Worm (Caenorhabditis elegans) whole organism, young adult: ENCODE measurements around the gene K09B3.1.

Experiments used
- C06A6.2 ChIP-seq: fragments of 200-800 bp; sonication (Bioruptor generic); conservative IDR thresholded peaks from 2 replicates; pipeline ENCODE4 v1.3.6; 2022; ENCODE audit warnings: missing genetic modification characterization, missing compliant biosample characterization
- C17E4.6 ChIP-seq: fragments of 200-800 bp; sonication (Bioruptor generic); IDR thresholded peaks from 2 replicates; pipeline ENCODE4 v1.3.6; 2022; ENCODE audit warnings: missing genetic modification reagents, missing genetic modification characterization, missing compliant biosample characterization
- F10E7.11 ChIP-seq: sonication (generic microtip); optimal IDR thresholded peaks from 2 replicates; lab custom pipeline; 2017; ENCODE audit warnings: mild to moderate bottlenecking, missing genetic modification characterization, moderate library complexity, missing compliant biosample characterization
- F33H1.4 ChIP-seq: fragments of 200-800 bp; sonication (Bioruptor generic); IDR thresholded peaks from 2 replicates; pipeline ENCODE4 v1.3.6; 2022; ENCODE audit warnings: missing genetic modification reagents, missing genetic modification characterization, missing compliant biosample characterization
- F39B2.1 ChIP-seq: fragments of 200-800 bp; sonication (Bioruptor generic); IDR thresholded peaks from 2 replicates; pipeline ENCODE4 v1.3.6; 2022; ENCODE audit warnings: missing genetic modification reagents, missing genetic modification characterization, missing compliant biosample characterization
- Y79H2A.3 ChIP-seq: fragments of 200-800 bp; sonication (Bioruptor generic); conservative IDR thresholded peaks from 2 replicates; pipeline ENCODE4 v1.3.6; 2022; ENCODE audit warnings: missing genetic modification reagents, missing genetic modification characterization, missing compliant biosample characterization
- ama-1 ChIP-seq, 3 experiments: fragments of 150-350 bp in 1 of 3; sonication (generic microtip) in 2 of 3; optimal IDR thresholded peaks; 2 replicates each; lab custom pipeline; 2014 to 2018; ENCODE audit warnings: missing biosample characterization in 2 of 3, missing genetic modification characterization in 2 of 3, missing genetic modification reagents in 2 of 3
- attf-5 ChIP-seq: fragments of 200-800 bp; sonication (Bioruptor generic); optimal IDR thresholded peaks from 2 replicates; lab custom pipeline; 2018; ENCODE audit warnings: mild to moderate bottlenecking, missing genetic modification characterization, missing compliant biosample characterization
- cebp-1 ChIP-seq, 2 experiments: fragments of 200-800 bp in 1 of 2; sonication (Bioruptor generic) in 1 of 2; sonication (generic microtip) in 1 of 2; IDR thresholded peaks in 1 of 2; optimal IDR thresholded peaks in 1 of 2; 2 replicates each; pipeline versions ENCODE4 v1.3.6 to Lab custom; 2017 to 2022; ENCODE audit warnings: missing compliant biosample characterization in 2 of 2, missing genetic modification characterization in 2 of 2, mild to moderate bottlenecking in 1 of 2, missing genetic modification reagents in 1 of 2, moderate library complexity in 1 of 2
- ceh-27 ChIP-seq: fragments of 200-800 bp; sonication (Bioruptor generic); optimal IDR thresholded peaks from 2 replicates; lab custom pipeline; 2018; ENCODE audit warnings: mild to moderate bottlenecking, missing genetic modification characterization, moderate library complexity, missing compliant biosample characterization
- ceh-79 ChIP-seq: sonication (generic microtip); optimal IDR thresholded peaks from 2 replicates; lab custom pipeline; 2017; ENCODE audit warnings: mild to moderate bottlenecking, missing genetic modification characterization, missing compliant biosample characterization
- dox-1 ChIP-seq: fragments of 200-800 bp; sonication (Bioruptor generic); IDR thresholded peaks from 2 replicates; pipeline ENCODE4 v1.3.6; 2022; ENCODE audit warnings: missing genetic modification reagents, missing genetic modification characterization, missing compliant biosample characterization
- egrh-3 ChIP-seq: fragments of 200-800 bp; sonication (Bioruptor generic); IDR thresholded peaks from 2 replicates; pipeline ENCODE4 v1.3.6; 2022; ENCODE audit warnings: missing genetic modification reagents, missing genetic modification characterization, missing compliant biosample characterization
- ets-4 ChIP-seq: fragments of 200-800 bp; sonication (Bioruptor generic); optimal IDR thresholded peaks from 2 replicates; lab custom pipeline; 2018; ENCODE audit warnings: mild to moderate bottlenecking, missing genetic modification characterization, missing compliant biosample characterization
- gei-17 ChIP-seq: fragments of 200-800 bp; sonication (Bioruptor generic); optimal IDR thresholded peaks from 2 replicates; lab custom pipeline; 2018; ENCODE audit warnings: mild to moderate bottlenecking, missing genetic modification characterization, missing compliant biosample characterization
- hlh-26 ChIP-seq: fragments of 200-800 bp; sonication (Bioruptor generic); conservative IDR thresholded peaks from 2 replicates; pipeline ENCODE4 v1.3.6; 2022; ENCODE audit warnings: missing genetic modification reagents, missing genetic modification characterization, missing compliant biosample characterization
- hmg-1.2 ChIP-seq: fragments of 200-800 bp; sonication (Bioruptor generic); IDR thresholded peaks from 2 replicates; pipeline ENCODE4 v1.3.6; 2022; ENCODE audit warnings: missing genetic modification reagents, missing genetic modification characterization, missing compliant biosample characterization
- let-526 ChIP-seq: fragments of 200-800 bp; sonication (Bioruptor generic); IDR thresholded peaks from 2 replicates; pipeline ENCODE4 v1.3.6; 2022; ENCODE audit warnings: missing genetic modification reagents, missing genetic modification characterization, missing compliant biosample characterization
- let-607 ChIP-seq, 2 experiments: fragments of 200-800 bp in 1 of 2; sonication (Bioruptor generic) in 1 of 2; sonication (generic microtip) in 1 of 2; optimal IDR thresholded peaks; 2 replicates each; lab custom pipeline; 2016 to 2018; ENCODE audit warnings: mild to moderate bottlenecking in 2 of 2, missing compliant biosample characterization in 2 of 2, missing genetic modification characterization in 2 of 2, moderate library complexity in 2 of 2, missing genotype in 1 of 2
- lin-54 ChIP-seq: fragments of 200-800 bp; sonication (Bioruptor generic); optimal IDR thresholded peaks from 2 replicates; lab custom pipeline; 2018; ENCODE audit warnings: mild to moderate bottlenecking, missing genetic modification characterization, missing compliant biosample characterization
- madf-3 ChIP-seq: fragments of 200-800 bp; sonication (Bioruptor generic); IDR thresholded peaks from 2 replicates; pipeline ENCODE4 v1.3.6; 2022; ENCODE audit warnings: missing genetic modification reagents, missing genetic modification characterization, missing compliant biosample characterization
- madf-6 ChIP-seq: fragments of 200-800 bp; sonication (Bioruptor generic); IDR thresholded peaks from 2 replicates; pipeline ENCODE4 v1.3.6; 2022; ENCODE audit warnings: missing genetic modification reagents, missing genetic modification characterization, missing compliant biosample characterization
- mcd-1 ChIP-seq: fragments of 200-800 bp; sonication (Bioruptor generic); IDR thresholded peaks from 2 replicates; pipeline ENCODE4 v1.3.6; 2022; ENCODE audit warnings: missing genetic modification reagents, missing genetic modification characterization, missing compliant biosample characterization
- mxl-1 ChIP-seq: sonication (generic microtip); optimal IDR thresholded peaks from 2 replicates; lab custom pipeline; 2016; ENCODE audit warnings: missing genetic modification characterization, missing compliant biosample characterization
- nhr-179 ChIP-seq: sonication (generic microtip); optimal IDR thresholded peaks from 2 replicates; lab custom pipeline; 2016; ENCODE audit warnings: mild to moderate bottlenecking, missing genetic modification characterization, missing compliant biosample characterization
- nhr-80 ChIP-seq: sonication (generic microtip); optimal IDR thresholded peaks from 2 replicates; lab custom pipeline; 2016; ENCODE audit warnings: missing genetic modification characterization, missing compliant biosample characterization
- pbrm-1 ChIP-seq: fragments of 200-800 bp; sonication (Bioruptor generic); IDR thresholded peaks from 2 replicates; pipeline ENCODE4 v1.3.6; 2022; ENCODE audit warnings: missing genetic modification reagents, missing genetic modification characterization, missing compliant biosample characterization
- pha-4 ChIP-seq: fragments of 150-350 bp; sonication (generic microtip); optimal IDR thresholded peaks from 2 replicates; lab custom pipeline; 2014; ENCODE audit warnings: missing biosample characterization, missing genetic modification reagents, missing genetic modification characterization
- rpc-1 ChIP-seq, 2 experiments: fragments of 150-350 bp in 1 of 2; sonication (generic microtip) in 1 of 2; optimal IDR thresholded peaks; 2 replicates each; lab custom pipeline; 2014 to 2018; ENCODE audit warnings: missing biosample characterization in 1 of 2, missing genetic modification characterization in 1 of 2, missing genetic modification reagents in 1 of 2, missing genotype in 1 of 2
- sdz-38 ChIP-seq: sonication (generic microtip); optimal IDR thresholded peaks from 2 replicates; lab custom pipeline; 2016; ENCODE audit warnings: missing genotype, missing genetic modification characterization, missing compliant biosample characterization
- sea-2 ChIP-seq: fragments of 200-800 bp; sonication (Bioruptor generic); IDR thresholded peaks from 2 replicates; pipeline ENCODE4 v1.3.6; 2022; ENCODE audit warnings: missing genetic modification characterization, missing compliant biosample characterization
- snpc-1.3 ChIP-seq: sonication (generic microtip); optimal IDR thresholded peaks from 2 replicates; lab custom pipeline; 2017; ENCODE audit warnings: missing genetic modification characterization, mild to moderate bottlenecking, missing compliant biosample characterization, antibody characterized with exemption, moderate library complexity, missing genotype, missing genetic modification reagents; ENCODE audit not compliant: insufficient read depth
- snpc-3.4 ChIP-seq: sonication (generic microtip); optimal IDR thresholded peaks from 2 replicates; lab custom pipeline; 2017; ENCODE audit warnings: missing genetic modification characterization, mild to moderate bottlenecking, missing compliant biosample characterization, antibody characterized with exemption, moderate library complexity, missing genotype, missing genetic modification reagents
- sptf-2 ChIP-seq: fragments of 200-800 bp; sonication (Bioruptor generic); optimal IDR thresholded peaks from 2 replicates; lab custom pipeline; 2018; ENCODE audit warnings: mild to moderate bottlenecking, missing genetic modification characterization, missing compliant biosample characterization
- zfh-2 ChIP-seq: fragments of 200-800 bp; sonication (Bioruptor generic); conservative IDR thresholded peaks from 2 replicates; pipeline ENCODE4 v1.3.6; 2022; ENCODE audit warnings: missing genetic modification reagents, missing genetic modification characterization, missing compliant biosample characterization
- ztf-18 ChIP-seq: sonication (generic microtip); optimal IDR thresholded peaks from 2 replicates; lab custom pipeline; 2016; ENCODE audit warnings: missing genotype, mild to moderate bottlenecking, missing genetic modification characterization, missing compliant biosample characterization
- ztf-28 ChIP-seq: fragments of 200-800 bp; sonication (Bioruptor generic); IDR thresholded peaks from 2 replicates; pipeline ENCODE4 v1.3.6; 2022; ENCODE audit warnings: missing genetic modification reagents, missing genetic modification characterization, missing compliant biosample characterization
- ztf-3 ChIP-seq: fragments of 200-800 bp; sonication (Bioruptor generic); optimal IDR thresholded peaks from 2 replicates; lab custom pipeline; 2018; ENCODE audit warnings: mild to moderate bottlenecking, missing genetic modification characterization, missing compliant biosample characterization
- ztf-6 ChIP-seq: fragments of 200-800 bp; sonication (Bioruptor generic); IDR thresholded peaks from 2 replicates; pipeline ENCODE4 v1.3.6; 2022; ENCODE audit warnings: missing genetic modification reagents, missing genetic modification characterization, missing compliant biosample characterization

K09B3.1 gene

ce11 chrIV:3812812-3813211 lies 18.3 kb downstream of the K09B3.1 start:
- TF ChIP-seq madf-6, result no peak
- no peak for TF ChIP-seq hmg-1.2 (GFP tag; lab: Robert Waterston, UW)
- TF ChIP-seq zfh-2 (GFP tag; lab: Robert Waterston, UW), result peak; percentile 77
- peak; percentile 44; the same call in 1 of the 2 replicates for TF ChIP-seq egrh-3 (GFP tag; lab: Robert Waterston, UW)

- no peak for TF ChIP-seq snpc-1.3
- no peak for TF ChIP-seq snpc-3.4 (tag; lab: Kevin White, UChicago)
- no peak for TF ChIP-seq gei-17
- TF ChIP-seq F33H1.4 (GFP tag; lab: Robert Waterston, UW), result peak; percentile 29; the same call in 1 of the 2 replicates
- no peak for TF ChIP-seq cebp-1 (GFP tag; IDR thresholded peaks at IDR 0.05; lab: Robert Waterston, UW)
- TF ChIP-seq cebp-1 (tag; optimal IDR thresholded peaks at IDR 0.05; lab: Kevin White, UChicago), result peak; percentile 29
- no peak for TF ChIP-seq pha-4
- TF ChIP-seq rpc-1 (optimal IDR thresholded peaks at IDR 0.05; lab: Kevin White, UChicago), result no peak
- TF ChIP-seq rpc-1 (tag; optimal IDR thresholded peaks at IDR 0.05; lab: Kevin White, UChicago), result no peak
- TF ChIP-seq ztf-3 (GFP tag; lab: Kevin White, UChicago), result no peak
- TF ChIP-seq ztf-28 (GFP tag; lab: Robert Waterston, UW), result no peak
- no peak for TF ChIP-seq ztf-6 (GFP tag; lab: Robert Waterston, UW)
- TF ChIP-seq F10E7.11, result no peak
- TF ChIP-seq nhr-80 (tag; lab: Kevin White, UChicago), result peak; percentile 73
- peak; percentile 31 for TF ChIP-seq attf-5 (GFP tag; lab: Kevin White, UChicago)
- TF ChIP-seq mcd-1, result no peak
- no peak for TF ChIP-seq nhr-179 (tag; lab: Kevin White, UChicago)
- peak; percentile 48; the same call in 1 of the 2 replicates for TF ChIP-seq dox-1 (GFP tag; lab: Robert Waterston, UW)
- no peak for TF ChIP-seq ets-4 (GFP tag; lab: Kevin White, UChicago)
- TF ChIP-seq Y79H2A.3, result no peak
- no peak for TF ChIP-seq C06A6.2 (GFP tag; lab: Robert Waterston, UW)
- no peak for TF ChIP-seq ztf-18 (tag; lab: Kevin White, UChicago)
- TF ChIP-seq ceh-79 (tag; lab: Kevin White, UChicago), result no peak
- TF ChIP-seq pbrm-1 (GFP tag; lab: Robert Waterston, UW), result no peak
- TF ChIP-seq zfh-2 (GFP tag; lab: Robert Waterston, UW), result peak; percentile 68
- TF ChIP-seq let-607 (tag; optimal IDR thresholded peaks at IDR 0.05; lab: Kevin White, UChicago), result peak; percentile 42 to 62
- TF ChIP-seq let-526 (GFP tag; lab: Robert Waterston, UW), result no peak
- peak; percentile 26 for TF ChIP-seq lin-54 (GFP tag; lab: Kevin White, UChicago)
- no peak for TF ChIP-seq F39B2.1 (GFP tag; lab: Robert Waterston, UW)
- TF ChIP-seq sea-2, result no peak
- TF ChIP-seq hlh-26 (GFP tag; lab: Robert Waterston, UW), result no peak
- TF ChIP-seq mxl-1 (tag; lab: Kevin White, UChicago), result no peak
- no peak for TF ChIP-seq sptf-2 (GFP tag; lab: Kevin White, UChicago)
- no peak for TF ChIP-seq C17E4.6 (GFP tag; lab: Robert Waterston, UW)
- TF ChIP-seq sdz-38 (tag; lab: Kevin White, UChicago), result no peak
- no peak for TF ChIP-seq madf-3 (GFP tag; lab: Robert Waterston, UW)
- no peak for TF ChIP-seq egrh-3 (GFP tag; lab: Robert Waterston, UW)
- TF ChIP-seq ama-1 (optimal IDR thresholded peaks at IDR 0.05; lab: Kevin White, UChicago), result no peak
- no peak for TF ChIP-seq ama-1 (GFP tag; optimal IDR thresholded peaks at IDR 0.05; lab: Kevin White, UChicago)
- TF ChIP-seq ceh-27 (GFP tag; lab: Kevin White, UChicago), result no peak
Observed at ce11 chrIV:3814553-3815258, 20.2 kb downstream of the K09B3.1 start.
